Fruit fly (Drosophila melanogaster) whole organism, wandering third instar larva: ENCODE measurements around the gene slow.

ENCODE experiments used
- Abd-B ChIP-seq: fragments of >200 bp; optimal IDR thresholded peaks from 2 replicates; lab custom pipeline; 2017; ENCODE audit warnings: missing biosample characterization, missing genetic modification characterization
- CG32264 ChIP-seq: fragments of 200-800 bp; sonication (Bioruptor generic); optimal IDR thresholded peaks from 2 replicates; lab custom pipeline; 2016; ENCODE audit warnings: missing biosample characterization, missing genetic modification characterization
- CG9705 ChIP-seq: fragments of 200-800 bp; sonication (Bioruptor generic); optimal IDR thresholded peaks from 2 replicates; lab custom pipeline; 2018; ENCODE audit warnings: missing biosample characterization, mild to moderate bottlenecking, missing genetic modification characterization
- CrebA ChIP-seq: fragments of 200-800 bp; sonication (Bioruptor generic); optimal IDR thresholded peaks from 2 replicates; lab custom pipeline; 2016; ENCODE audit warnings: missing biosample characterization, mild to moderate bottlenecking, missing genetic modification characterization, borderline replicate concordance
- Dfd ChIP-seq: fragments of >200 bp; optimal IDR thresholded peaks from 2 replicates; lab custom pipeline; 2017; ENCODE audit warnings: missing biosample characterization, missing genetic modification characterization
- Dif ChIP-seq: fragments of 200-275, 200-300 bp; sonication (Bioruptor generic); optimal IDR thresholded peaks from 2 replicates; lab custom pipeline; 2018; ENCODE audit warnings: missing biosample characterization, missing genetic modification characterization; ENCODE audit not compliant: partially characterized antibody
- GATAd ChIP-seq: sonication (Bioruptor generic); optimal IDR thresholded peaks from 2 replicates; lab custom pipeline; 2016; ENCODE audit warnings: missing biosample characterization, missing genetic modification characterization
- HLH106 ChIP-seq: fragments of 200-800 bp; optimal IDR thresholded peaks from 3 replicates; lab custom pipeline; 2019; ENCODE audit warnings: missing biosample characterization, mild to moderate bottlenecking, missing genetic modification characterization, moderate library complexity
- Hnf4 ChIP-seq: fragments of 200-800 bp; sonication (Bioruptor generic); optimal IDR thresholded peaks from 2 replicates; lab custom pipeline; 2016; ENCODE audit warnings: missing biosample characterization, mild to moderate bottlenecking, missing genetic modification characterization
- Hr78 ChIP-seq: fragments of >200 bp; optimal IDR thresholded peaks from 2 replicates; lab custom pipeline; 2017; ENCODE audit warnings: missing biosample characterization, missing genetic modification characterization
- Hr83 ChIP-seq: fragments of 200-300 bp; sonication (Bioruptor generic); optimal IDR thresholded peaks from 2 replicates; lab custom pipeline; 2016; ENCODE audit warnings: missing biosample characterization, mild to moderate bottlenecking, missing genetic modification characterization, moderate library complexity; ENCODE audit not compliant: poor library complexity, severe bottlenecking
- Jra ChIP-seq: sonication (Bioruptor generic); optimal IDR thresholded peaks from 2 replicates; lab custom pipeline; 2016; ENCODE audit warnings: missing biosample characterization, missing genetic modification characterization
- Mio ChIP-seq: sonication (Bioruptor generic); optimal IDR thresholded peaks from 2 replicates; lab custom pipeline; 2016; ENCODE audit warnings: missing biosample characterization, missing genetic modification characterization
- Myc ChIP-seq: fragments of >200 bp; optimal IDR thresholded peaks from 2 replicates; lab custom pipeline; 2017
- N ChIP-seq: fragments of >200 bp; optimal IDR thresholded peaks from 2 replicates; lab custom pipeline; 2018; ENCODE audit warnings: missing biosample characterization, missing external identifiers, missing genetic modification characterization
- OdsH ChIP-seq: fragments of 200-800 bp; sonication (Bioruptor generic); optimal IDR thresholded peaks from 2 replicates; lab custom pipeline; 2016; ENCODE audit warnings: missing biosample characterization, mild to moderate bottlenecking, missing genetic modification characterization
- Rel ChIP-seq, 2 experiments: fragments of 200-800 bp; sonication (Bioruptor generic) in 1 of 2; optimal IDR thresholded peaks; 2 replicates in 1 of 2; 3 replicates in 1 of 2; lab custom pipeline; 2016 to 2019; ENCODE audit warnings: mild to moderate bottlenecking in 2 of 2, missing biosample characterization in 2 of 2, missing genetic modification characterization in 2 of 2, moderate library complexity in 1 of 2
- Sp1 ChIP-seq: fragments of 200-800 bp; sonication (Bioruptor generic); optimal IDR thresholded peaks from 3 replicates; lab custom pipeline; 2019; ENCODE audit warnings: missing biosample characterization, mild to moderate bottlenecking, missing genetic modification characterization, moderate library complexity
- Vsx2 ChIP-seq: fragments of 200-300, 225-300 bp; sonication (Bioruptor generic); optimal IDR thresholded peaks from 2 replicates; lab custom pipeline; 2018; ENCODE audit warnings: missing biosample characterization, missing genetic modification characterization; ENCODE audit not compliant: partially characterized antibody
- br ChIP-seq: fragments of 200-800 bp; sonication (Bioruptor generic); optimal IDR thresholded peaks from 2 replicates; lab custom pipeline; 2016; ENCODE audit warnings: missing biosample characterization, missing genetic modification characterization
- brk ChIP-seq: fragments of 200-800 bp; sonication (Bioruptor generic); optimal IDR thresholded peaks from 2 replicates; lab custom pipeline; 2016; ENCODE audit warnings: missing biosample characterization, mild to moderate bottlenecking, missing genetic modification characterization
- dl ChIP-seq, 2 experiments: fragments of 175-275, 200-275 bp in 1 of 2; fragments of 200-275 bp in 1 of 2; sonication (Bioruptor generic); optimal IDR thresholded peaks; lab custom pipeline; 2018; ENCODE audit warnings: mild to moderate bottlenecking in 2 of 2, missing biosample characterization in 2 of 2, missing genetic modification characterization in 2 of 2, moderate library complexity in 2 of 2; ENCODE audit not compliant: partially characterized antibody in 2 of 2, insufficient read depth in 1 of 2
- dmrt93B ChIP-seq: fragments of 200-800 bp; sonication (Bioruptor generic); optimal IDR thresholded peaks from 2 replicates; lab custom pipeline; 2018; ENCODE audit warnings: missing biosample characterization, mild to moderate bottlenecking, missing genetic modification characterization
- dsf ChIP-seq: sonication (Bioruptor generic); optimal IDR thresholded peaks from 2 replicates; lab custom pipeline; 2016; ENCODE audit warnings: missing biosample characterization, missing genetic modification characterization, borderline replicate concordance
- ey ChIP-seq: fragments of 200-800 bp; sonication (Bioruptor generic); optimal IDR thresholded peaks from 2 replicates; lab custom pipeline; 2016; ENCODE audit warnings: missing biosample characterization, missing genetic modification characterization
- foxo ChIP-seq, 2 experiments: fragments of 200-800 bp; sonication (Bioruptor generic); optimal IDR thresholded peaks; 2 replicates in 1 of 2; 3 replicates in 1 of 2; lab custom pipeline; 2016 to 2017; ENCODE audit warnings: missing biosample characterization in 2 of 2, missing genetic modification characterization in 2 of 2
- fru ChIP-seq: fragments of 200-800 bp; sonication (Bioruptor generic); optimal IDR thresholded peaks from 3 replicates; lab custom pipeline; 2016; ENCODE audit warnings: missing biosample characterization, mild to moderate bottlenecking, missing genetic modification characterization
- h ChIP-seq: fragments of 200-800 bp; sonication (Bioruptor generic); optimal IDR thresholded peaks from 3 replicates; lab custom pipeline; 2016; ENCODE audit warnings: missing biosample characterization, mild to moderate bottlenecking, missing genetic modification characterization
- jim ChIP-seq: fragments of 175-275, 200-325 bp; sonication (Bioruptor generic); optimal IDR thresholded peaks from 2 replicates; lab custom pipeline; 2016; ENCODE audit warnings: missing biosample characterization, mild to moderate bottlenecking, missing genetic modification characterization
- lola ChIP-seq: fragments of >200 bp; optimal IDR thresholded peaks from 2 replicates; lab custom pipeline; 2017; ENCODE audit warnings: missing biosample characterization, missing genetic modification characterization
- pan ChIP-seq: fragments of >200 bp; optimal IDR thresholded peaks from 2 replicates; lab custom pipeline; 2017
- psq ChIP-seq: fragments of 200-800 bp; sonication (Bioruptor generic); optimal IDR thresholded peaks from 3 replicates; lab custom pipeline; 2017; ENCODE audit warnings: missing biosample characterization, mild to moderate bottlenecking, missing genetic modification characterization, moderate library complexity
- rgr ChIP-seq: fragments of 200-800 bp; sonication (Bioruptor generic); optimal IDR thresholded peaks from 3 replicates; lab custom pipeline; 2016; ENCODE audit warnings: missing biosample characterization, mild to moderate bottlenecking, missing genetic modification characterization
- sage ChIP-seq: fragments of 200-800 bp; sonication (Bioruptor generic); optimal IDR thresholded peaks from 2 replicates; lab custom pipeline; 2016; ENCODE audit warnings: missing biosample characterization, mild to moderate bottlenecking, missing genetic modification characterization
- sv ChIP-seq: fragments of 200-800 bp; sonication (Bioruptor generic); optimal IDR thresholded peaks from 3 replicates; lab custom pipeline; 2016; ENCODE audit warnings: missing biosample characterization, missing genetic modification characterization
- tai ChIP-seq: sonication (Bioruptor generic); optimal IDR thresholded peaks from 2 replicates; lab custom pipeline; 2016; ENCODE audit warnings: missing biosample characterization, missing genetic modification characterization
- usp ChIP-seq: fragments of >200 bp; optimal IDR thresholded peaks from 2 replicates; lab custom pipeline; 2017; ENCODE audit warnings: missing biosample characterization, missing genetic modification characterization
- woc ChIP-seq: sonication (Bioruptor generic); optimal IDR thresholded peaks from 2 replicates; lab custom pipeline; 2016; ENCODE audit warnings: missing biosample characterization, mild to moderate bottlenecking, missing genetic modification characterization

The slow gene

DNA sequence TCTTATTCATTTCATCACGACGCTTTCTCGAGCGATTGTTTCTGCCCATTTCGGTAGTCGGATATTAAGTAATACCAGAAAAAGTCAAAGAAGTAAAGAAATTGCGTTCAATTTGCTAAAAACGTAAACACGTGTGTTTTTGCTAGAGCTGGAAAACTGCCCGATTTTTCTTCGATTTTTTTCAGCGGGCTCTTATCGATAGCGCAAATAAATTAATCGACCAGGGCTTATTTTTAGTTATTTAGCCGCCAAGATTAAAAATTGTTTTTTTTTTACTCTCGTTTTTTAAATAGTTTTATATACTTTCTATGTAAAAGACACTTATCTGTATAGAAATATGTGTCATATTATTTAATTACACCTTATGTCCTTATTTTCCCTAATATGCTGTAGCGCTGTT, 21.7 kb downstream of the slow start, which contains the start of gene CG15019:
Gene CG15019, minus strand, starts transcription at position 138 of the 400 bp plus-strand sequence.
- no peak for TF ChIP-seq Dfd (GFP tag; lab: Kevin White, UChicago)
- TF ChIP-seq Rel (GFP tag; optimal IDR thresholded peaks at IDR 0.05; lab: Kevin White, UChicago): no peak
- peak; percentile 1 for TF ChIP-seq Rel (tag; optimal IDR thresholded peaks at IDR 0.05; lab: Kevin White, UChicago)

DNA sequence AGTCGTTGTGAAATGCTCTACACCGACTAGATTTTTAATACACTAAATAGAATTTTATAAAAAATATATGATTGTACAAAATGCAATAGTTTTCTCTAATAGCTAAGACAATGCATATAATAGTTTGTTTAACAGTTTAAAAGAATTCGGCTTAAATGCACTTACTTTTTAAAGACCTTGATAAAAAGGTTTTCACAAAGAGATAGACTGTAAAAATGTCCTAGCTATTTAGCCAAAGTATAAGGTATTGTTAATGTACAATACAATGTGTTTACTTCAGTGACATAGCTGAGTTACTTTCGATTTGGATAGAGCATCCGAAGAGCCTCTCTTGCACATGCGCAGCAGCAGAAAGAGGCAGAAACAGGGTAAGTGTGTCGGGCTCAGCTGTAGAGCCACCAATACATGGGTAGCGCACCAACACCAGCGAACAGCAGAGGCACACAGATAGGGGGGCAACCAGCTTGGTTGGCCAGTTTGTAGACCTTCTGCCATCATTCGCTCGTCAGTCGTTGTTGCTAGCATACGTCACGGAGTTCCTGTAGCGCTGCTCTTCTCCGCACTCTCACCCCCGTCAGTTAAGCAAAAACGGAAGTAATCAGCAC, 22.5 kb downstream of the slow start, which contains the start of gene TP53INP:
Gene TP53INP, plus strand, starts transcription at position 291 of the 605 bp plus-strand sequence.
- TF ChIP-seq tai (peak; percentile 29), lola (GFP tag; lab: Kevin White, UChicago) (no peak), Dif (GFP tag; lab: Kevin White, UChicago) (peak; percentile 57), Myc (lab: Kevin White, UChicago) (no peak), jim (GFP tag; lab: Kevin White, UChicago) (no peak), ey (GFP tag; lab: Kevin White, UChicago) (peak; percentile 73), dmrt93B (GFP tag; lab: Kevin White, UChicago) (peak; percentile 70), Dfd (GFP tag; lab: Kevin White, UChicago) (no peak), woc (GFP tag; lab: Kevin White, UChicago) (peak; percentile 86), Rel (GFP tag; optimal IDR thresholded peaks at IDR 0.05; lab: Kevin White, UChicago) (peak; percentile 30), Rel (tag; optimal IDR thresholded peaks at IDR 0.05; lab: Kevin White, UChicago) (peak; percentile 26), foxo (GFP tag; optimal IDR thresholded peaks at IDR 0.05; lab: Kevin White, UChicago) (peak in 1 of 2 experiments; percentile 86), h (GFP tag; lab: Kevin White, UChicago) (peak; percentile 85), Mio (GFP tag; lab: Kevin White, UChicago) (no peak), Jra (peak; percentile 5), Hr78 (no peak), pan (lab: Kevin White, UChicago) (no peak), dsf (peak; percentile 13), usp (no peak), N (GFP tag; lab: Kevin White, UChicago) (no peak), CG32264 (GFP tag; lab: Kevin White, UChicago) (peak; percentile 34), fru (peak; percentile 87), brk (GFP tag; lab: Kevin White, UChicago) (peak; percentile 41), GATAd (no peak), HLH106 (tag; lab: Kevin White, UChicago) (peak; percentile 84), Hr83 (GFP tag; lab: Kevin White, UChicago) (peak; percentile 36), CG9705 (peak; percentile 63), psq (GFP tag; lab: Kevin White, UChicago) (peak; percentile 88), Abd-B (GFP tag; lab: Kevin White, UChicago) (no peak), CrebA (GFP tag; lab: Kevin White, UChicago) (no peak), dl (GFP tag; optimal IDR thresholded peaks at IDR 0.05; lab: Kevin White, UChicago; ENCODE audit: insufficient read depth in 1 of 2, partially characterized antibody in 2 of 2) (peak in 1 of 2 experiments; percentile 42), OdsH (GFP tag; lab: Kevin White, UChicago) (peak; percentile 80), sage (GFP tag; lab: Kevin White, UChicago) (peak; percentile 60), Vsx2 (GFP tag; lab: Kevin White, UChicago) (peak; percentile 44), sv (GFP tag; lab: Kevin White, UChicago) (peak; percentile 84), rgr (GFP tag; lab: Kevin White, UChicago) (peak; percentile 82), br (GFP tag; lab: Kevin White, UChicago) (peak; percentile 81), Sp1 (GFP tag; lab: Kevin White, UChicago) (peak; percentile 88), Hnf4 (GFP tag; lab: Kevin White, UChicago) (peak; percentile 65)
